Worm (Caenorhabditis elegans) whole organism, L4/young adult: Measurements from ENCODE around the gene B0228.6.

ENCODE experiments used
- W03F9.2 ChIP-seq: fragments of 150-350 bp; optimal IDR thresholded peaks from 2 replicates; lab custom pipeline; 2014; ENCODE audit warnings: missing biosample characterization, missing genetic modification characterization
- dao-5 ChIP-seq: sonication (generic microtip); optimal IDR thresholded peaks from 2 replicates; lab custom pipeline; 2016; ENCODE audit warnings: missing genotype, missing genetic modification characterization, moderate library complexity, missing compliant biosample characterization
- him-1 ChIP-seq: sonication (generic microtip); optimal IDR thresholded peaks from 2 replicates; lab custom pipeline; 2016; ENCODE audit warnings: missing genotype, missing genetic modification reagents, missing genetic modification characterization, missing compliant biosample characterization

The B0228.6 gene

DNA sequence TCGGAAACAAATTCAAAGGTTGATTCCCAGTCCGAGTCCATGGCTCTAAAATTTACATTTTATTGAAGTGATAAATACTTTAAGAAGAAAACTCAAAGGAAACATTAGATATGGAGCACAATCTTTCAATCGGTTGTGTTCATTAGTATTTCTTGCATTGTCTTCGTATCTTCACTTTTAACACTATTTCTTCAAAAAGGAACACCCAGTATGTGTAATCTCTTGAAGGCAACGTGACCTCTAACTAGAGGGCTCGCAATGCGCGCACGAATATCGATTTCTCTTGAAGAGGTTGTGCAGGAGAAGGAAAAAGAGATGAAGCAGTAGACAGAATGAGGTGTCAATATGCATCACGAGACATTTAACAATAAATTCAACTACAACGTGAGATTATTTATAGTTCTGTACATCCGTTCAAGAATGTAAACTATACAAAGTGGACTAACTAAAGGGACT lies at the start of gene B0228.6, which contains the start of gene B0228.1:
B0228.6 (minus strand) TSS at position 51 of the 456 bp plus-strand sequence.
B0228.1 (plus strand) TSS at position 228 of the 456 bp plus-strand sequence.
- no peak for TF ChIP-seq him-1 (tag; lab: Kevin White, UChicago)

DNA sequence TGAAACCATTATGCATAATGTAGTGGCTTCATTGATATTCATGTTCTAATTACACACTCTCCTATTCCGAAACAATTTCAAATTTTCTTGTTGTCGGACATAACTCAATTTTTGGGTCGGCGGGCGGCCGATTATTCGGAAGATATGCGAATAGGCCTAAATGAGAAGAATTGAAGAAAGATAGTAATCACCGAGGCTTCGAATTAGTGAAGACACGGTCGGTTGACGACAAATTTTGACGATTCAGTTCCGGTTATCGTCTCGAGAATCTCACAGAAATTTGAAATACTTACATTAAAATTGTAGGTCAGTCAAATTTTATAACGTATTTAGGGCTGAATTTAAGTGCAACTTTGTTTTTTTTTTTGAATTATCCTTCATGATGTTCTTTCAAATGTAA lies 48.2 kb upstream of the B0228.6 start:
- TF ChIP-seq W03F9.2 (tag; lab: Kevin White, UChicago) (no peak), him-1 (tag; lab: Kevin White, UChicago) (no peak), dao-5 (tag; lab: Kevin White, UChicago) (no peak)

DNA sequence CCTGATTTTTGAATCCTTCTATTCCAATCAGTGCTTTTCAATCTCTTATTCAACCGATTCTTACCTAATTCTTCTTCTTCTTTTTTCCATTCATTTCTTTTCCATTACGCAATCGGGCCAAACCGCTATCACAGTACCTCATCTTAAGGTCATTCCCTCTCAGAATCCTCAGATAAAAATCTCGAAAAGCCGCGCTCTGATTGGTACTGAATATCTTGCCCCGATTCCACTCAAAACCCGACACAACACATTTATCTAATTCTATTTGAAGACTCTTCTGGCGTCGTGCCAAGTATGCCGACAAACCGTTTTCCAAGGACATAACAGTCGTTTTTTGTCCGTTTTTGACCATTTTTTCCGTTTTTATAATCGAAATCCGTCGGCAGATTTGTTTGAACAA lies 46.9 kb upstream of the B0228.6 start:
- no peak for TF ChIP-seq W03F9.2 (tag; lab: Kevin White, UChicago)
- no peak for TF ChIP-seq him-1 (tag; lab: Kevin White, UChicago)
- no peak for TF ChIP-seq dao-5 (tag; lab: Kevin White, UChicago)

DNA sequence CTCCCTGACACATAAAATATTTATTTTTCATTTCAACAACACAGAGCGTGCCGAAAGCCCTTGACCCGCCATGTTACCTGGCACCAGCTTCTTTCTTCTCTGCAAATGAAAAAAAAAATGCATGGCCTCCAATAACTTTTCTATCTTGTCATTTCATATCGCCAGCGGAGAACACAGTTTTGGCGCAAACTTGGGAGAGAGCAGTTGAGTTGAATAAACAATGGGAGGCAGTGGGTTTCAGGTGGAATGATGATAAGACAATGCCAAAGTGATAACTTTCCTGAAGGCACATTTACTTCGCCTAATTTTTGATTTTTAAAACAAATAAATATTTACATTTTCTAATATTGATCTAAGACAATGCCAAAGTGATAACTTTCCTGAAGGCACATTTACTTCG lies 46.3 kb upstream of the B0228.6 start:
- TF ChIP-seq him-1 (tag; lab: Kevin White, UChicago), result no peak

DNA sequence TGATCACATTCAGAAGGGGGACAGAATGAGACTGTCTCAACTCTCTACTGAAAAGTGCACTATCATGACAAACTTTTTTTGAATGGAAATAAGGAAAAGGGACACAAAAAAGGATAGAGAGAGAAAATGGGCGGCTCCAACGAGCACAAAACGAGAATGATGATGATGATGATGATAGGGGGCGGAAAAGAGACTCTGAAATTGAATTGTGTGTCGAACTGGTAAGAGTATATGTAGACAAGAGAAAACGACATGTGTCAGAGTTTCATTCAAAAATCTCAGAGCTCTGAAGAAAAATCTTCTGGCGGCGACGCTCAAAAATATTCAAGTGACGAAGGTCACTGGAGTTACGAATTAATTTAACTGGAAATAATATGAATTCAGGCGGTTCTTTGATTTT lies 40.3 kb upstream of the B0228.6 start:
- no peak for TF ChIP-seq W03F9.2 (tag; lab: Kevin White, UChicago)
- TF ChIP-seq dao-5 (tag; lab: Kevin White, UChicago), result no peak
- TF ChIP-seq him-1 (tag; lab: Kevin White, UChicago), result no peak

DNA sequence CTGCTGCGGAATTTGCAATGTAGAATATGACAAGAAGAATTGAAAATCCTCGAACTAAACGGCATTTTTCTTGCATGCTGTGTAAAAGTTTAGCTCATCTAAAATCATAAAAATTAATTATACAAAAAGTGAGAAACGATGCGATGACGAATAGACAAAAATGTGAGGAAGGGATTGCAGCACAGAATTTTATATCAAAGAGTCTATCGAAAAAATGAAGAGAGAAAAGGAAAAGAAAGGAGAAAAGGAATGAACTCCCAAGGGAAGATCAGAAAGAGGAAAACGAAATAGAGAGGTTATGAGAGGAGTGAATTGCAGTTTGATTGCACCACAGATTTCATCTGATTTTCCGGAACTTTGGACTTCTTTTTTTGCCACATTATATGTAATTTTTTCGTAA lies 39.3 kb upstream of the B0228.6 start, which contains the start of gene glr-4:
glr-4 (minus strand) TSS at position 101 of the 400 bp plus-strand sequence.
- TF ChIP-seq dao-5 (tag; lab: Kevin White, UChicago), result no peak
- no peak for TF ChIP-seq W03F9.2 (tag; lab: Kevin White, UChicago)
- no peak for TF ChIP-seq him-1 (tag; lab: Kevin White, UChicago)

DNA sequence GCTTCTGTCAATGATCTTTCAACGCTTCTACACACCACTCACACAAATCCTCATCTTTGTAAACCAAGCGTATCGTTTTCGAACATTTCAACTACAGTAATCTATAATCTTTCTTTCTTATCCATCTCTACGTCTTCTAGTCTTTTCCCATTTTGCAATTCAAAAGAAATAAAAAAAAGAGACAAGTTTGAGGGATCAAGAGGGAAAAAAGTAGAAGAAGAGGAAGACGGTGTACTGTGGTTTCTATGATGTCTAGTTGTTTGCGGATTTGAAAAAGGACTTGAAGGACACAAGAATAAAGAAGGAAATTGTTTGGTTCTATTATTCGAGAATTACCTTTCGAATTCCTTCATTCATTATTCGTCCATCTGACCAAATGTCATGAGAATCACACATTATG lies 37.5 kb upstream of the B0228.6 start:
- TF ChIP-seq W03F9.2 (tag; lab: Kevin White, UChicago) (no peak), him-1 (tag; lab: Kevin White, UChicago) (no peak), dao-5 (tag; lab: Kevin White, UChicago) (no peak)

DNA sequence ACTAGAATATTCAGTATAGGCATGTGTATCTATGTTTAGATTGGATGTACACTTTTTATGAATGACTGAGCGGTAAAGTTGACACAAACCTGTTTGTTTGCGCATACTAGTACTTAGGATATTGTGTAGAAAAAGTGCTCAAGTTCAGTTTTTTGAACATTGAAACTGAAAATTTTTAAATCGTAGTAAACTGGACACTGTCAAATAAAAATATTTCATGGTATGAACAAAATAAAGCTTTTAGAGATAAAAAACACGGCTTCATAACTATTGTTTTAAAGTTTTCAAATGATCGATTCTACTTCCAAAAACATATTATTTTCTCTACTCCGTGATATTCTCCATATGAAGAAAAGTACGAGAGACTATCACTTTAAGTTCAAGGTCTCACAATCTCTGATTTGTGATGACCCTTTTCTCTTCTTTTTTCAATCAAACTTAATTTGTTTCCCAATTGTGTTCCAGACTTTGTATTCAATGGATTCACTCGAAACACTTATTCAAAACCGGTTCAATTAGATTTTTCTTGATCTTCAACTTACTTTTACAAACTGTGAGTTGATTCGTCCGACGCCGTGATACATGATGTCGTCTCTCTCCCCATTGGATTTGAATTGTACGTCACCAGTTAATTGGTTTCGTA lies 36.6 kb upstream of the B0228.6 start:
- TF ChIP-seq W03F9.2 (tag; lab: Kevin White, UChicago), result no peak
- no peak for TF ChIP-seq him-1 (tag; lab: Kevin White, UChicago)
- TF ChIP-seq dao-5 (tag; lab: Kevin White, UChicago), result no peak

DNA sequence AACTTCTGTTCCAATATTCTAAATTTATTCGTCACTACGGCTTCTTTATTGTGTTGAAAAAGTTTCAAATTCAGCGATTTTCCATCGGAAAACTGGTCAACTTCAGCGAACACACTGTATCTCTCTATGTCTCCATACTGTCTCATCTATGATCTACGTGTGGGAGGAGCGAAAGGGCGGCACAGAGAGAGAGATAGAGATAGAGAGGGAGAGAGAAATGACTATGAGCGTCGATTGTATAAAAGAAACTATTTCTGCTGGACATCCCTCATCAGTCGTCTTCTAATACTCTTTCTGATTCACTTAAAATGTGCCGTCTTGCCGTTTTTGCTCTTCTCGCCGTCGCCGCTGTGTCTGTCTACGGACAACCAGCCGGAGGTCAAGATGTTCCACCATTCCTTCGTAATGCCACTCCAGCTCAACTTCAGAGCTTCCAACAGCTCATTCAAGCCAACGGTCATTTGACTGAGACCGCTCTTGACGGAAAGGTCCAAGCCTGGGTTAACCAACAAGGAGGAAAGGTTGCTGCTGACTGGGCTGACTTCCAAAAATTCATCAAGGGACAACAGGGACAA lies 35.4 kb upstream of the B0228.6 start, which contains the start of gene srlf-1:
srlf-1 (plus strand) TSS at position 268 of the 575 bp plus-strand sequence.
- TF ChIP-seq him-1 (tag; lab: Kevin White, UChicago) (no peak), dao-5 (tag; lab: Kevin White, UChicago) (no peak), W03F9.2 (tag; lab: Kevin White, UChicago) (no peak)

DNA sequence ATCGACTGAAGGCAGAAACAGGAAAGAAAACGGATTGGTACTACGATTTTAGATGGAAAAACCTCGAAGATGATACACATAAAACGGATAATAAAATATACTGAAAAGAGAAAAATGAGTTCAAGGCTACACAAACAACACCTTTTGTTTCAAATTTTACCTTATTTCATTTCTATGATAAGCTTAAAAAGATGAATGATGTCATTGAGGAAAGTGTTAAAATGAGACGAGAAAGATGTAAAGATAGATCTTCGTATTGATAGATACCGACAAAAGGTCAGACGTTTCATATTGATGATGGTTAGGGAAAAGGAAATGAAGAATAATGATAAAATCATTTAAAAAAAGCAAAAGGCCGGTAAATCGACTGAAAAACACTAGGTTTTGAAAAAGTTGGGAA lies 34.6 kb upstream of the B0228.6 start:
- no peak for TF ChIP-seq dao-5 (tag; lab: Kevin White, UChicago)
- TF ChIP-seq him-1 (tag; lab: Kevin White, UChicago), result no peak
- TF ChIP-seq W03F9.2 (tag; lab: Kevin White, UChicago), result no peak

DNA sequence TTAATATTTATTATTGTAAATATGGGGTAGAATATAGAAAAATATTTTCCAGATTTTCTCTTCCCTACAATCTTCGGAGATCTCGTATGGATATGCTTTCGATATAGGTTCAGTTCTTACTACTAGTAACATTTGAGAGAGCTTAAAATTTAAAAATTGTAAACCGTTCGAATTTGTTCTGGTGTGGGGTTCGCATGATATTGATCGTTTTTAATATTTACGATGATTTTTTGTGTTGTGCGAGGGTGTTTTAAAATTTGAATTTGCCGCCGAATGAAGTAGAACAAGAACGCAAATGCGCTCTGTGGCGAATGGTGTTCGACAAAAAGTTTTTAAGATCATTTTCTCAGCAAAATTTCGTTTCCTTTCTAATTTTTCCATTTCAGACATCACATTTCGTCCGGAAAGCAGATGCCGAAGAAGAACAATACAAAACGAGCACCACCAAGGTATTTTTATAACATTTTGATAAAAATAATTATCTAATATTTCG lies 28.5 kb upstream of the B0228.6 start, which contains the start of gene skr-17:
skr-17 (plus strand) TSS at position 51 of the 493 bp plus-strand sequence.
- no peak for TF ChIP-seq W03F9.2 (tag; lab: Kevin White, UChicago)
- TF ChIP-seq him-1 (tag; lab: Kevin White, UChicago), result no peak
- TF ChIP-seq dao-5 (tag; lab: Kevin White, UChicago), result no peak

DNA sequence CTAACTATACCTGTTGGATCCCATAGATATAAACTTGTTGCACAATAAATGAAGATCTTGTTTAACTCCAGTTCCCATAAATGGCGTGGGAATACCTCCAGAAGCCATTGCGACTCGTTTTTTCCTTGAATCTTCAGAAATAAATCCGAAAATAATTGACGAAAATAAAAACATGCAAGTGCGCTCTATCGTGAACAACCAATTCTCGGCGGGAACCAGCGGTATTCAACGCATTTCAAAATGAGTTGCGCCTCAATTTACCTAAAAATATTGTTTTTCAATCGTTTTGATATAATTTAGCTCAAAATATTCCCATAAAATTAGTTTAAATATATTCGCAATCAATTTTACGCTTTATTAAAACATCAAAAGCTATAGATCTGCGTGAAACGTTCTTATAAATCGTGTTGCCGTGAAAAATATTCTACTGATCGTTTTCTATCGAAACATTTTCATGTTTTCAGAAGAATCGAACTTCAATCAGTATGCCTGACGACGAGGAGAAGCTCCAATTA lies 26.2 kb upstream of the B0228.6 start, which contains the start of the genes snpc-1.1 and spdl-1:
snpc-1.1 (minus strand) TSS at position 200 of the 515 bp plus-strand sequence.
spdl-1 (plus strand) TSS at position 465 of the 515 bp plus-strand sequence.
- no peak for TF ChIP-seq W03F9.2 (tag; lab: Kevin White, UChicago)
- TF ChIP-seq dao-5 (tag; lab: Kevin White, UChicago), result no peak
- TF ChIP-seq him-1 (tag; lab: Kevin White, UChicago), result no peak

DNA sequence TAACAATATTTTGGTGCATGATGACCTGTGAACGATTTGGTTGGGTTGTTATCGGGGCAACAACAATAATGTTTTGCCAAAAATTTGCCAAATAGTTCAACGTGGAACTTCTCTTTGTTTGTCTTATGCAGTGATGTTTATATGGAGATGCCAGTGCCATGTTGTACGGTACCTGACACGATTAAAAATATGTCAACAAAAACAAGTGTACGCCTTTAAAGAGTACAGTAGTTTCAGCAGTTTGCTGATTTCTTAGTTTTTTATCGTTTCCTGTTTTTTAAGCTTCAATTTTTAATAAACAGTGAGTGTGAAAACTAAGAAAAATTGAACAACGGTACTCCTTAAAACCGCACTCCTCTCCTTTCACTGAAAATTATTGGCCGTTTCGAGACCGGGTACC lies 23.3 kb upstream of the B0228.6 start:
- TF ChIP-seq him-1 (tag; lab: Kevin White, UChicago) (no peak), dao-5 (tag; lab: Kevin White, UChicago) (no peak), W03F9.2 (tag; lab: Kevin White, UChicago) (no peak)
